Worm (Caenorhabditis elegans): ENCODE data around the gene mdt-29.

DNA sequence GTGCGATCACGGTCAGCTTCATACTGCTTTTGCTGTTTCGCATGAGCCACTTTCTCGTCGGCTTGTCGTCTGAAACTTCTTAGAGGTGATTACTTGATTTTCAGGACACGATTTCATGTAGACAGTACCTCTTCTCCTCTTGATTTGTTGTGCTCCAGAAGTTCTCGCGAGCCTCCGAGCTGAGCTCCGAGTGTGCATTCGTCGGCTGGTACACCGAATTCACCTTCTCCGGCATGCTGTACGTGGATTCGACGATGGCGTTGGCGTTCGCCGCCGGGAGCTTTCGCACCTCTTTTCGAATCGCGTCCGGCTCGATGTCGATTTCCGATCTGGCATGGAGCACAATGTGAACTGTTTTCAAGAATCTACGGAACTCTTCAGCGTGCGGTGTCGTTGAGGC is 12.0 kb upstream of the mdt-29 start:
- TF ChIP-seq ets-4 (GFP tag; optimal IDR thresholded peaks at IDR 0.05) (no peak), pha-4 (tag; optimal IDR thresholded peaks at IDR 0.05) (no peak), madf-10 (tag; optimal IDR thresholded peaks at IDR 0.05) (no peak), ama-1 (optimal IDR thresholded peaks at IDR 0.05) (no peak), ama-1 (GFP tag; optimal IDR thresholded peaks at IDR 0.05) (no peak)
